Worm (Caenorhabditis elegans): ENCODE results near the gene C07E3.3.

DNA sequence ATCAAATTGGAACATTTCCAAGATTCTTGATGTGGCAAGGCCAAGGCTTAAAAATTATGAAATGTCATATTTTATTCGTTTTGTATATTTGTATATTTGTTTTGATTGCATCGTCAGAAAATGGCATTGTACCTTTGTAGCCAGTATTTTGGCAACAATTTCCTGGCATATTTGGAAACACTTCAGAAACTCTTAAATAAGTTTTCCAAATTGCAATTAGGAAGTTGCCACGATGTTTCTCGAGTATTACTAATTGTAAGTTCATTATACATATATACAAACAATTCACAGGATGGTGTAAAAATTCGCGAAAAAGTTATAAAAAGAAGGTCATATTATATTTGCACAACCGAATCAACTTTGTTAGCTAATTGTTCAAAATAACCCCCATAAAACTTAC, 42.1 kb downstream of the C07E3.3 start, which contains the start of gene idpp-8:
- TF ChIP-seq sma-3 (GFP tag; optimal IDR thresholded peaks at IDR 0.05) = no peak
- no peak for TF ChIP-seq lin-39 (tag; optimal IDR thresholded peaks at IDR 0.05)
- no peak for TF ChIP-seq ZK546.5 (tag; optimal IDR thresholded peaks at IDR 0.05)
